Worm (Caenorhabditis elegans): ENCODE results near the gene tsn-1.

DNA sequence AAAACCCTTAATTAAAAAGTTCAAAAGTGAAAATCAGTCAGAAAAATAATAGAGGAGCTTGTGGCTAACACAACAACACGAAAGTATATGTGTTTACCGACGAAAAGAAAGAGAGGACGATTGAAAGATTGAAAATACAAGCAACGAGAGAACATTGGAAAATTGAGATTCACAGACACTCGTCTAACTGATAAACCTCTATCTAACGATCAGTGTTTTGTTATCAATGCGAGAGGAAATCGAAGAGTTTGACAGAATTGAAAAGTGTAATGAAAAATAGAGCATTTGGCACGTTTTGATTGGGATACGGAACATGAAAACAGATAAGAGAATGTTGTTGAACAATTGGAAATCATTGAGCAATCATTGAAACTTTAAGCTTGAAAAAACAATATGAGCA lies 22.1 kb downstream of the tsn-1 start:
- TF ChIP-seq W03F9.2 (tag; optimal IDR thresholded peaks at IDR 0.05) (peak; percentile 29), him-1 (tag; optimal IDR thresholded peaks at IDR 0.05) (no peak), dao-5 (tag; optimal IDR thresholded peaks at IDR 0.05) (no peak)
